Worm (Caenorhabditis elegans) whole organism, L4/young adult: ENCODE data around the gene unc-30.

ENCODE experiments used
- W03F9.2 ChIP-seq: fragments of 150-350 bp; optimal IDR thresholded peaks from 2 replicates; lab custom pipeline; 2014; ENCODE audit warnings: missing biosample characterization, missing genetic modification characterization
- dao-5 ChIP-seq: sonication (generic microtip); optimal IDR thresholded peaks from 2 replicates; lab custom pipeline; 2016; ENCODE audit warnings: missing genotype, missing genetic modification characterization, moderate library complexity, missing compliant biosample characterization
- him-1 ChIP-seq: sonication (generic microtip); optimal IDR thresholded peaks from 2 replicates; lab custom pipeline; 2016; ENCODE audit warnings: missing genotype, missing genetic modification reagents, missing genetic modification characterization, missing compliant biosample characterization

- TF ChIP-seq dao-5 (tag; lab: Kevin White, UChicago) (no peak), W03F9.2 (no peak), him-1 (tag; lab: Kevin White, UChicago) (no peak)
Observed at ce11 chrIV:13086705-13087104, 32.1 kb upstream of the unc-30 start, which contains the start of gene spin-2.
